Worm (Caenorhabditis elegans) whole organism, mixed stage, embryonic: ENCODE measurements around the gene clec-9.

Experiments
- M03D4.4 ChIP-seq: sonication (generic microtip); optimal IDR thresholded peaks from 2 replicates; lab custom pipeline; 2017; ENCODE audit warnings: mild to moderate bottlenecking, missing genetic modification characterization, missing compliant biosample characterization
- bed-3 ChIP-seq: fragments of 200-800 bp; sonication (Bioruptor generic); optimal IDR thresholded peaks from 3 replicates; lab custom pipeline; 2018; ENCODE audit warnings: mild to moderate bottlenecking, missing genetic modification characterization, moderate library complexity, missing compliant biosample characterization
- blmp-1 ChIP-seq: fragments of 150-350 bp; optimal IDR thresholded peaks from 2 replicates; lab custom pipeline; 2014; ENCODE audit warnings: missing biosample characterization, missing genetic modification characterization
- ceh-39 ChIP-seq: fragments of 150-350 bp; optimal IDR thresholded peaks from 2 replicates; lab custom pipeline; 2014; ENCODE audit warnings: missing biosample characterization, missing genetic modification characterization
- ceh-43 ChIP-seq: fragments of 200-800 bp; sonication (Bioruptor generic); optimal IDR thresholded peaks from 2 replicates; lab custom pipeline; 2018; ENCODE audit warnings: mild to moderate bottlenecking, missing genetic modification characterization, moderate library complexity, missing compliant biosample characterization
- ceh-83 ChIP-seq: fragments of 200-800 bp; sonication (Bioruptor generic); optimal IDR thresholded peaks from 2 replicates; lab custom pipeline; 2018; ENCODE audit warnings: mild to moderate bottlenecking, missing genetic modification characterization, missing compliant biosample characterization
- ces-1 ChIP-seq: fragments of 150-350 bp; optimal IDR thresholded peaks from 2 replicates; lab custom pipeline; 2014; ENCODE audit warnings: missing biosample characterization, missing genetic modification reagents, missing genetic modification characterization
- cnd-1 ChIP-seq: fragments of 200-800 bp; sonication (Bioruptor generic); optimal IDR thresholded peaks from 2 replicates; lab custom pipeline; 2018; ENCODE audit warnings: mild to moderate bottlenecking, missing genetic modification characterization, missing compliant biosample characterization
- drap-1 ChIP-seq: fragments of 200-800 bp; sonication (Bioruptor generic); optimal IDR thresholded peaks from 3 replicates; lab custom pipeline; 2018; ENCODE audit warnings: mild to moderate bottlenecking, missing genetic modification characterization, missing compliant biosample characterization
- elt-1 ChIP-seq: sonication (generic microtip); optimal IDR thresholded peaks from 2 replicates; lab custom pipeline; 2017; ENCODE audit warnings: missing genetic modification characterization, mild to moderate bottlenecking, missing compliant biosample characterization, antibody characterized with exemption, moderate library complexity, borderline replicate concordance; ENCODE audit not compliant: insufficient read depth
- elt-3 ChIP-seq: fragments of 150-350 bp; optimal IDR thresholded peaks from 2 replicates; lab custom pipeline; 2014; ENCODE audit warnings: missing biosample characterization, missing genetic modification characterization
- flh-1 ChIP-seq: fragments of 200-800 bp; sonication (Bioruptor generic); optimal IDR thresholded peaks from 2 replicates; lab custom pipeline; 2018; ENCODE audit warnings: mild to moderate bottlenecking, missing genetic modification characterization, moderate library complexity, missing compliant biosample characterization
- ham-2 ChIP-seq: fragments of 200-800 bp; sonication (Bioruptor generic); optimal IDR thresholded peaks from 2 replicates; lab custom pipeline; 2018; ENCODE audit warnings: mild to moderate bottlenecking, missing genetic modification characterization, missing compliant biosample characterization
- hlh-1 ChIP-seq: fragments of 150-350 bp; optimal IDR thresholded peaks from 2 replicates; lab custom pipeline; 2014; ENCODE audit warnings: missing biosample characterization, missing genetic modification reagents, missing genetic modification characterization
- lin-13 ChIP-seq: fragments of 150-350 bp; optimal IDR thresholded peaks from 2 replicates; lab custom pipeline; 2014; ENCODE audit warnings: missing biosample characterization, missing genetic modification characterization
- lin-32 ChIP-seq: fragments of 200-800 bp; sonication (Bioruptor generic); optimal IDR thresholded peaks from 2 replicates; lab custom pipeline; 2018; ENCODE audit warnings: mild to moderate bottlenecking, missing genetic modification characterization, missing compliant biosample characterization
- lsy-2 ChIP-seq: fragments of 150-350 bp; optimal IDR thresholded peaks from 2 replicates; lab custom pipeline; 2014; ENCODE audit warnings: missing biosample characterization, missing genetic modification characterization
- mep-1 ChIP-seq: fragments of 150-350 bp; optimal IDR thresholded peaks from 2 replicates; lab custom pipeline; 2017; ENCODE audit warnings: missing biosample characterization, missing genetic modification reagents, missing genetic modification characterization, inconsistent platforms
- nhr-12 ChIP-seq: fragments of 150-350 bp; optimal IDR thresholded peaks from 2 replicates; lab custom pipeline; 2014; ENCODE audit warnings: missing biosample characterization, missing genetic modification characterization
- nhr-237 ChIP-seq: fragments of 150-350 bp; optimal IDR thresholded peaks from 2 replicates; lab custom pipeline; 2014; ENCODE audit warnings: missing biosample characterization, missing genetic modification characterization
- nhr-28 ChIP-seq: fragments of 150-350 bp; optimal IDR thresholded peaks from 2 replicates; lab custom pipeline; 2014; ENCODE audit warnings: missing biosample characterization, missing genetic modification characterization
- nhr-76 ChIP-seq: sonication (generic microtip); optimal IDR thresholded peaks from 2 replicates; lab custom pipeline; 2017; ENCODE audit warnings: missing biosample characterization, missing genetic modification characterization
- pha-4 ChIP-seq: fragments of 150-350 bp; optimal IDR thresholded peaks from 2 replicates; lab custom pipeline; 2018; ENCODE audit warnings: missing biosample characterization, missing genetic modification reagents, missing genetic modification characterization
- sem-2 ChIP-seq: fragments of 200-800 bp; sonication (Bioruptor generic); optimal IDR thresholded peaks from 2 replicates; lab custom pipeline; 2018; ENCODE audit warnings: mild to moderate bottlenecking, missing genetic modification characterization, missing compliant biosample characterization
- tbx-8 ChIP-seq: fragments of 200-800 bp; sonication (Bioruptor generic); optimal IDR thresholded peaks from 2 replicates; lab custom pipeline; 2018; ENCODE audit warnings: mild to moderate bottlenecking, missing genetic modification characterization, moderate library complexity, missing compliant biosample characterization
- unc-120 ChIP-seq: sonication (generic microtip); optimal IDR thresholded peaks from 2 replicates; lab custom pipeline; 2017; ENCODE audit warnings: missing genetic modification characterization, missing compliant biosample characterization; ENCODE audit not compliant: poor library complexity, severe bottlenecking
- unc-62 ChIP-seq: fragments of 150-350 bp; optimal IDR thresholded peaks from 2 replicates; lab custom pipeline; 2014; ENCODE audit warnings: missing biosample characterization, missing genetic modification reagents, missing genetic modification characterization
- zip-8 ChIP-seq: fragments of 150-350 bp; optimal IDR thresholded peaks from 2 replicates; lab custom pipeline; 2014; ENCODE audit warnings: missing biosample characterization, missing genetic modification characterization
- ztf-11 ChIP-seq: fragments of 150-350 bp; optimal IDR thresholded peaks from 2 replicates; lab custom pipeline; 2014; ENCODE audit warnings: missing biosample characterization, missing genetic modification characterization

clec-9 gene

ce11 chrV:16706549-16706948, at the start of gene clec-9:
Gene clec-9, minus strand, starts transcription at chrV:16706649.
- TF ChIP-seq unc-62, result no peak
- TF ChIP-seq nhr-28, result no peak
- TF ChIP-seq lsy-2, result no peak
- no peak for TF ChIP-seq flh-1
- no peak for TF ChIP-seq zip-8 (tag; lab: Kevin White, UChicago)
- no peak for TF ChIP-seq ceh-39
- TF ChIP-seq elt-3 (tag; lab: Kevin White, UChicago), result no peak
- no peak for TF ChIP-seq bed-3
- TF ChIP-seq pha-4 (tag; lab: Kevin White, UChicago), result no peak
- no peak for TF ChIP-seq sem-2
- no peak for TF ChIP-seq nhr-237 (tag; lab: Kevin White, UChicago)
- TF ChIP-seq tbx-8 (GFP tag; lab: Kevin White, UChicago), result no peak
- no peak for TF ChIP-seq M03D4.4 (tag; lab: Kevin White, UChicago)

DNA sequence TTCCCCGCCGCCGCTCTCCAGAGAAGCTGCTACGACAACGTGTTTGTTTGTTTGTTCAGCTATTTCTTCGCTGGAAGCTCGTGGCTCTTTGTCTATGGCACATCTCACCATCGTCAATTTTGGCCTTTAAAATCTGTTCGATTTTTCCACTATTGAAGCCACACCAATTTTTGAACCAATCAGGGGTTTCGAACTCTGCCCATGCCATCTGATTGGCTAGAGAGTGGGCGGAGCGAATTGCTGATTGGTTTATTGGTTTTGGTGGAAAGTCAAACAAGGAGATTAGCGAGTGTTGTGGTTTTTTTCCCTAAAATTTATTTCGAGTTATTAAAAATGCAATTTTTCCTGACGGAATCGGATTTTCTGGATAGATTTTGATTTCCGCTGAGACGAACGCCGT, 49.7 kb upstream of the clec-9 start:
- TF ChIP-seq lin-13 (no peak), sem-2 (no peak), ceh-83 (GFP tag; lab: Kevin White, UChicago) (no peak), bed-3 (no peak), nhr-12 (no peak)

ce11 chrV:16752089-16753030, 45.9 kb upstream of the clec-9 start:
- no peak for TF ChIP-seq pha-4 (tag; lab: Kevin White, UChicago)
- no peak for TF ChIP-seq ztf-11
- no peak for TF ChIP-seq nhr-237 (tag; lab: Kevin White, UChicago)
- peak; percentile 2 for TF ChIP-seq unc-62
- TF ChIP-seq tbx-8 (GFP tag; lab: Kevin White, UChicago), result no peak
- no peak for TF ChIP-seq unc-120 (tag; lab: Kevin White, UChicago)
- peak; percentile 19 for TF ChIP-seq drap-1
- no peak for TF ChIP-seq mep-1
- peak; percentile 59 for TF ChIP-seq ces-1

DNA sequence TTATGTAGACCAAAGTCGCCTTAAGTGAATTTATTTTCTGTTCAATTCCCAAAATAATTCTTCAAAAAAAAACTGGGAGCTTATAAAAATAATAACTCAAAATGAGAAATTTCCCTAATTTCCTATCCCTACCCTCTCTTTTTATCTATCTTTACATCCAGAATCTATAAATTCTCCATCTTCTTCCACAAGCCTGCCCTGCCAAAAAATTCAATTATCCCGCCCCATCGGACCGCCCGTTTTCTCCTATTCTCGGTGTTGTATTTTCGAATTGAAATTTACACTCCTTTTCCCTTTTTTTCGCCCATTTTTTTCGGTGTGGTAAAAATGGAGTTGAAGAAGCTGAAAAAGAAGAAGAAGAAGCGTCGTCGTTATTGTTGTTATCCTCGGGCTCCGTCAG, 43.0 kb upstream of the clec-9 start:
- TF ChIP-seq bed-3, result no peak
- TF ChIP-seq ces-1, result peak; percentile 84
- TF ChIP-seq M03D4.4 (tag; lab: Kevin White, UChicago), result no peak
- TF ChIP-seq pha-4 (tag; lab: Kevin White, UChicago), result no peak
- no peak for TF ChIP-seq ceh-43 (GFP tag; lab: Kevin White, UChicago)
- no peak for TF ChIP-seq ham-2 (GFP tag; lab: Kevin White, UChicago)
- TF ChIP-seq hlh-1 (tag; lab: Kevin White, UChicago), result no peak
- TF ChIP-seq nhr-76, result no peak

DNA sequence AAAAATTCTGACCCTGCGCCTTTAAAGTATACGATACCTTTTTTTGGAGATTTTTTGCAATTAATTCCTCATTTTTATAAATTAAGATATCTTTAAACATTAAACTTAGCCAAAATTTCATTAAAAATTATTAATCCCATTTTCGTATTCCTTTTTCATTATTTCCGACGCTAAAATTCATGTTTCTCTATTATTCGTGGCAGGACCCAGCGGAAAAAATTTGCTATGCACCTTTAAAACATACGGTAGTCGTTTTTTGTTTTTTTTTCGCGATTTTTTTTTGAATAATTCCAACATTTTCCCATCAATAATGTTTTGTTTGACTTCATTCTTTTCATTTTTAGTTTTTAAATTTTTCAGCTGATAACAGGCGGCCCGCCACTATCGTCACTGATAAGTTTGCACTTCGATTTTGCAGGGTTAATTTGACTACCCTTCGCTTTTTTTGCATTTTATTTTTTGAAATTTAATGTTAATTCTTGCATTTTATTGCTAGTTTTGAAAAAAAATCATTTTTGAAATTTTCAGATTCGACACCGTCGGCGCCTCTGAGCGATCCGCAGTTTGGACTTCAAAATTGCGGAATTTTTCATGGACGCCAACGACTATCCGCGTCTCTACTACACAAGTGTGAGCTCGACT, 40.7 kb upstream of the clec-9 start, which contains the start of gene dkf-2:
Gene dkf-2 (plus strand): TSS at position 592 of the 642 bp plus-strand sequence.
- TF ChIP-seq lsy-2, result no peak
- no peak for TF ChIP-seq elt-3 (tag; lab: Kevin White, UChicago)
- TF ChIP-seq nhr-12, result no peak
- no peak for TF ChIP-seq lin-13
- no peak for TF ChIP-seq cnd-1 (tag; lab: Kevin White, UChicago)
- no peak for TF ChIP-seq lin-32 (GFP tag; lab: Kevin White, UChicago)
- no peak for TF ChIP-seq ceh-39
- TF ChIP-seq drap-1, result no peak
- no peak for TF ChIP-seq tbx-8 (GFP tag; lab: Kevin White, UChicago)
- TF ChIP-seq pha-4 (tag; lab: Kevin White, UChicago), result no peak
- TF ChIP-seq, all 35 proteins: peak for 0

DNA sequence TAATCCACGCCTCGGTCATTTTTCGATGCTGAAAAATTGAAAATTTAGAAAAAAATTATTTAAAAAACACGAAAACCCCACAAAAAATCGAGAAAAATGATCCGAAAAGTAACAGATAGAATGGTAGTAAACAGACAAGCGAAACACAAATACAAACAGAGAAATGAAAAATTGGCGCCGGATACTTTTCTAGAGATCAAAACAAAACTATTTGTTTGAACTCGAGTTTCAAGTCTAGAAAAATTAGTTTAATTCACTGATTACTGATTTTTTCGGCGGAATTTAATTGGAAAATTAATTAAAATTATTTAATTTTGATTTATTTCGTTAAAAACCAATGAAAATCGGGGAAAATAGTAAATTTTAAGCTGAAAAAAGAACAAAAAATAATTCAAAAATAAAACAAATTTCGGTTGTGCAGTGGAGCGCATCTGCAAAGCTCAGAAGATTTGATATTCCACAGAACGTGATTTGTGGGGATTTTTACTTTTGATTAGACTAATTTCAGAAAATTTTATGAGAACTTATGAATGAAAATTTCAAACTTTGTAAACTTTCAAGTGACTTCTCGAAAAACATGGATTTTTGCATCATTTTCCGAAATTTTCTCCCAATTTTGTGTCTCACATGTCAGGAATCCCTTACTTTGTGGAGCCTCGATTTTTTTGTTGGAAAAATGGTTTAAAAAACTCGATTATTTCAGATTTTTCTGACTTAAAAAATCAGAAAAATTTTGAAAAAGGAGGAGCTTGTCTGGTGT, 40.0 kb upstream of the clec-9 start, which contains the start of gene gyg-2:
Gene gyg-2 (minus strand): TSS at position 28 of the 760 bp plus-strand sequence.
- TF ChIP-seq hlh-1 (tag; lab: Kevin White, UChicago), result no peak
- no peak for TF ChIP-seq zip-8 (tag; lab: Kevin White, UChicago)
- TF ChIP-seq nhr-28, result no peak
- no peak for TF ChIP-seq ham-2 (GFP tag; lab: Kevin White, UChicago)
- TF ChIP-seq nhr-12, result no peak
- TF ChIP-seq nhr-237 (tag; lab: Kevin White, UChicago), result no peak
- TF ChIP-seq nhr-76, result no peak
- no peak for TF ChIP-seq blmp-1 (tag; lab: Kevin White, UChicago)
- TF ChIP-seq elt-1 (tag; lab: Kevin White, UChicago), result no peak
- TF ChIP-seq bed-3, result no peak
- TF ChIP-seq tbx-8 (GFP tag; lab: Kevin White, UChicago), result no peak
- TF ChIP-seq M03D4.4 (tag; lab: Kevin White, UChicago), result no peak
- no peak for TF ChIP-seq ztf-11
- TF ChIP-seq ceh-39, result no peak
